Fruit fly (Drosophila melanogaster) whole organism, wandering third instar larva: ENCODE results near the gene CG7992.

ENCODE experiments used
- Abd-B ChIP-seq: fragments of >200 bp; optimal IDR thresholded peaks from 2 replicates; lab custom pipeline; 2017; ENCODE audit warnings: missing biosample characterization, missing genetic modification characterization
- CG32264 ChIP-seq: fragments of 200-800 bp; sonication (Bioruptor generic); optimal IDR thresholded peaks from 2 replicates; lab custom pipeline; 2016; ENCODE audit warnings: missing biosample characterization, missing genetic modification characterization
- br ChIP-seq: fragments of 200-800 bp; sonication (Bioruptor generic); optimal IDR thresholded peaks from 2 replicates; lab custom pipeline; 2016; ENCODE audit warnings: missing biosample characterization, missing genetic modification characterization
- dsf ChIP-seq: sonication (Bioruptor generic); optimal IDR thresholded peaks from 2 replicates; lab custom pipeline; 2016; ENCODE audit warnings: missing biosample characterization, missing genetic modification characterization, borderline replicate concordance
- fru ChIP-seq: fragments of 200-800 bp; sonication (Bioruptor generic); optimal IDR thresholded peaks from 3 replicates; lab custom pipeline; 2016; ENCODE audit warnings: missing biosample characterization, mild to moderate bottlenecking, missing genetic modification characterization
- h ChIP-seq: fragments of 200-800 bp; sonication (Bioruptor generic); optimal IDR thresholded peaks from 3 replicates; lab custom pipeline; 2016; ENCODE audit warnings: missing biosample characterization, mild to moderate bottlenecking, missing genetic modification characterization
- pan ChIP-seq: fragments of >200 bp; optimal IDR thresholded peaks from 2 replicates; lab custom pipeline; 2017
- usp ChIP-seq: fragments of >200 bp; optimal IDR thresholded peaks from 2 replicates; lab custom pipeline; 2017; ENCODE audit warnings: missing biosample characterization, missing genetic modification characterization

dm6 chrX:19295831-19296423, 48.9 kb upstream of the CG7992 start:
- TF ChIP-seq CG32264 (GFP tag; lab: Kevin White, UChicago): no peak
- no peak for TF ChIP-seq pan (lab: Kevin White, UChicago)
- no peak for TF ChIP-seq h (GFP tag; lab: Kevin White, UChicago)
- TF ChIP-seq Abd-B (GFP tag; lab: Kevin White, UChicago): no peak
- TF ChIP-seq fru (GFP tag; lab: Kevin White, UChicago): no peak
- no peak for TF ChIP-seq br (GFP tag; lab: Kevin White, UChicago)
- TF ChIP-seq dsf: no peak
- TF ChIP-seq usp: no peak
